Worm (Caenorhabditis elegans) whole organism, L1 larva: ENCODE measurements around the gene T02G5.15.

Experiments used
- C04F5.9 ChIP-seq: sonication (generic microtip); optimal IDR thresholded peaks from 2 replicates; lab custom pipeline; 2016; ENCODE audit warnings: missing genetic modification characterization, missing compliant biosample characterization
- alr-1 ChIP-seq: fragments of 200-800 bp; sonication (Bioruptor generic); optimal IDR thresholded peaks from 2 replicates; lab custom pipeline; 2018; ENCODE audit warnings: borderline replicate concordance, mild to moderate bottlenecking, missing genetic modification characterization, missing compliant biosample characterization
- ama-1 ChIP-seq: fragments of 150-350 bp; optimal IDR thresholded peaks from 2 replicates; lab custom pipeline; 2014
- blmp-1 ChIP-seq: fragments of 150-350 bp; optimal IDR thresholded peaks from 2 replicates; lab custom pipeline; 2014; ENCODE audit warnings: missing biosample characterization, missing genetic modification characterization
- ceh-63 ChIP-seq: fragments of 200-800 bp; sonication (Bioruptor generic); optimal IDR thresholded peaks from 2 replicates; lab custom pipeline; 2018; ENCODE audit warnings: mild to moderate bottlenecking, missing genetic modification characterization, missing compliant biosample characterization
- ceh-8 ChIP-seq: fragments of 200-800 bp; sonication (Bioruptor generic); optimal IDR thresholded peaks from 2 replicates; lab custom pipeline; 2018; ENCODE audit warnings: mild to moderate bottlenecking, missing genetic modification characterization, moderate library complexity, missing compliant biosample characterization
- ceh-88 ChIP-seq: fragments of 200-800 bp; sonication (Bioruptor generic); IDR thresholded peaks from 2 replicates; pipeline ENCODE4 v1.3.6; 2022; ENCODE audit warnings: missing genetic modification characterization, missing compliant biosample characterization
- ceh-90 ChIP-seq: sonication (generic microtip); optimal IDR thresholded peaks from 2 replicates; lab custom pipeline; 2016; ENCODE audit warnings: missing genetic modification characterization, missing compliant biosample characterization
- ces-1 ChIP-seq: fragments of 150-350 bp; optimal IDR thresholded peaks from 2 replicates; lab custom pipeline; 2014; ENCODE audit warnings: missing biosample characterization, missing genetic modification reagents, missing genetic modification characterization
- dpl-1 ChIP-seq, 3 experiments: fragments of 150-350 bp in 2 of 3; sonication (generic microtip) in 1 of 3; optimal IDR thresholded peaks; 2 replicates each; lab custom pipeline; 2014 to 2017; ENCODE audit warnings: missing biosample characterization in 3 of 3, missing genetic modification characterization in 3 of 3, missing genetic modification reagents in 3 of 3
- dsc-1 ChIP-seq: sonication (generic microtip); optimal IDR thresholded peaks from 2 replicates; lab custom pipeline; 2016; ENCODE audit warnings: mild to moderate bottlenecking, missing genetic modification characterization, missing compliant biosample characterization
- efl-1 ChIP-seq, 4 experiments: fragments of 150-350 bp; optimal IDR thresholded peaks in 3 of 4; peaks in 1 of 4; 1 replicate in 1 of 4; 2 replicates in 3 of 4; lab custom pipeline; 2014; ENCODE audit warnings: missing biosample characterization in 2 of 4, missing genetic modification characterization in 2 of 4, missing genetic modification reagents in 2 of 4
- efl-3 ChIP-seq: fragments of 200-800 bp; sonication (Bioruptor generic); optimal IDR thresholded peaks from 2 replicates; lab custom pipeline; 2018; ENCODE audit warnings: mild to moderate bottlenecking, missing genetic modification characterization, missing compliant biosample characterization
- egl-27 ChIP-seq, 2 experiments: fragments of 150-350 bp in 1 of 2; sonication (generic microtip); optimal IDR thresholded peaks; 3 replicates each; lab custom pipeline; 2017 to 2018; ENCODE audit warnings: missing biosample characterization in 2 of 2, missing genetic modification characterization in 2 of 2, missing genetic modification reagents in 2 of 2
- elt-2 ChIP-seq: sonication (generic microtip); optimal IDR thresholded peaks from 2 replicates; lab custom pipeline; 2016; ENCODE audit warnings: missing genetic modification characterization, mild to moderate bottlenecking, inconsistent platforms, missing compliant biosample characterization, missing genetic modification reagents
- ets-5 ChIP-seq: fragments of 200-800 bp; sonication (Bioruptor generic); IDR thresholded peaks from 2 replicates; pipeline ENCODE4 v1.3.6; 2022; ENCODE audit warnings: missing genetic modification characterization, missing compliant biosample characterization
- fkh-4 ChIP-seq: sonication (generic microtip); optimal IDR thresholded peaks from 2 replicates; lab custom pipeline; 2016; ENCODE audit warnings: missing compliant biosample characterization, missing genetic modification characterization, borderline replicate concordance
- fkh-8 ChIP-seq: sonication (generic microtip); optimal IDR thresholded peaks from 2 replicates; lab custom pipeline; 2016; ENCODE audit warnings: mild to moderate bottlenecking, missing genetic modification characterization, missing compliant biosample characterization
- grh-1 ChIP-seq: fragments of 200-800 bp; sonication (Bioruptor generic); IDR thresholded peaks from 2 replicates; pipeline ENCODE4 v1.3.6; 2022; ENCODE audit warnings: missing genetic modification reagents, missing genetic modification characterization, missing compliant biosample characterization
- hlh-17 ChIP-seq: fragments of 200-800 bp; sonication (Bioruptor generic); optimal IDR thresholded peaks from 2 replicates; lab custom pipeline; 2018; ENCODE audit warnings: missing genetic modification characterization, mild to moderate bottlenecking, missing compliant biosample characterization, moderate library complexity, borderline replicate concordance
- irx-1 ChIP-seq: sonication (generic microtip); optimal IDR thresholded peaks from 2 replicates; lab custom pipeline; 2016; ENCODE audit warnings: missing genetic modification characterization, missing compliant biosample characterization
- isw-1 ChIP-seq: fragments of 200-800 bp; sonication (Bioruptor generic); IDR thresholded peaks from 2 replicates; pipeline ENCODE4 v1.3.6; 2022; ENCODE audit warnings: missing genetic modification characterization, missing compliant biosample characterization
- jun-1 ChIP-seq: fragments of 150-350 bp; optimal IDR thresholded peaks from 2 replicates; lab custom pipeline; 2014; ENCODE audit warnings: missing biosample characterization, missing genetic modification reagents, missing genetic modification characterization
- lin-15B ChIP-seq: fragments of 150-350 bp; sonication (generic microtip); optimal IDR thresholded peaks from 3 replicates; lab custom pipeline; 2014; ENCODE audit warnings: missing biosample characterization, missing genetic modification characterization
- lir-3 ChIP-seq: sonication (generic microtip); optimal IDR thresholded peaks from 2 replicates; lab custom pipeline; 2016; ENCODE audit warnings: mild to moderate bottlenecking, missing genetic modification characterization, moderate library complexity, missing compliant biosample characterization; ENCODE audit not compliant: poor library complexity
- lsy-2 ChIP-seq, 2 experiments: fragments of 150-350 bp; optimal IDR thresholded peaks; 2 replicates each; lab custom pipeline; 2014; ENCODE audit warnings: missing biosample characterization in 2 of 2, missing genetic modification characterization in 2 of 2
- mdl-1 ChIP-seq, 2 experiments: fragments of 150-350 bp; optimal IDR thresholded peaks; 2 replicates each; lab custom pipeline; 2014 to 2017; ENCODE audit warnings: missing biosample characterization in 2 of 2, missing genetic modification characterization in 2 of 2, inconsistent platforms in 1 of 2
- mep-1 ChIP-seq: fragments of 150-350 bp; optimal IDR thresholded peaks from 2 replicates; lab custom pipeline; 2014; ENCODE audit warnings: missing biosample characterization, missing genetic modification characterization
- nhr-12 ChIP-seq: sonication (generic microtip); optimal IDR thresholded peaks from 2 replicates; lab custom pipeline; 2017; ENCODE audit warnings: missing biosample characterization, missing genetic modification characterization
- nhr-19 ChIP-seq: fragments of 200-800 bp; sonication (Bioruptor generic); conservative IDR thresholded peaks from 2 replicates; pipeline ENCODE4 v1.3.6; 2022; ENCODE audit warnings: missing genetic modification characterization, missing compliant biosample characterization
- nhr-20 ChIP-seq: sonication (generic microtip); optimal IDR thresholded peaks from 2 replicates; lab custom pipeline; 2016; ENCODE audit warnings: mild to moderate bottlenecking, missing genetic modification characterization, missing compliant biosample characterization
- nhr-28 ChIP-seq: fragments of 150-350 bp; optimal IDR thresholded peaks from 2 replicates; lab custom pipeline; 2014; ENCODE audit warnings: missing biosample characterization, missing genetic modification characterization
- nhr-47 ChIP-seq: sonication (generic microtip); optimal IDR thresholded peaks from 2 replicates; lab custom pipeline; 2016; ENCODE audit warnings: mild to moderate bottlenecking, missing genetic modification characterization, moderate library complexity, missing compliant biosample characterization
- nhr-76 ChIP-seq: sonication (generic microtip); optimal IDR thresholded peaks from 2 replicates; lab custom pipeline; 2017; ENCODE audit warnings: missing biosample characterization, missing genetic modification characterization
- nhr-84 ChIP-seq: sonication (generic microtip); optimal IDR thresholded peaks from 2 replicates; lab custom pipeline; 2017; ENCODE audit warnings: missing biosample characterization, missing genetic modification characterization
- nhr-85 ChIP-seq: sonication (generic microtip); peaks from one replicate; lab custom pipeline; 2016; ENCODE audit warnings: missing genetic modification characterization, inconsistent platforms, missing compliant biosample characterization
- nhr-90 ChIP-seq: sonication (generic microtip); optimal IDR thresholded peaks from 2 replicates; lab custom pipeline; 2016; ENCODE audit warnings: mild to moderate bottlenecking, missing genetic modification characterization, missing compliant biosample characterization; ENCODE audit not compliant: poor library complexity
- pax-3 ChIP-seq: fragments of 200-800 bp; sonication (Bioruptor generic); optimal IDR thresholded peaks from 2 replicates; lab custom pipeline; 2018; ENCODE audit warnings: mild to moderate bottlenecking, missing genetic modification characterization, moderate library complexity, missing compliant biosample characterization
- pqm-1 ChIP-seq: sonication (generic microtip); optimal IDR thresholded peaks from 3 replicates; lab custom pipeline; 2017; ENCODE audit warnings: missing biosample characterization, missing genetic modification characterization
- skn-1 ChIP-seq: fragments of 150-350 bp; optimal IDR thresholded peaks from 2 replicates; lab custom pipeline; 2014; ENCODE audit warnings: missing biosample characterization, missing genetic modification characterization
- snpc-4 ChIP-seq: fragments of 150-350 bp; optimal IDR thresholded peaks from 2 replicates; lab custom pipeline; 2014; ENCODE audit warnings: missing biosample characterization, missing genetic modification characterization
- snu-23 ChIP-seq: sonication (generic microtip); optimal IDR thresholded peaks from 2 replicates; lab custom pipeline; 2016; ENCODE audit warnings: missing genetic modification characterization, missing compliant biosample characterization
- sox-4 ChIP-seq: sonication (generic microtip); optimal IDR thresholded peaks from 2 replicates; lab custom pipeline; 2016; ENCODE audit warnings: missing genetic modification characterization, missing compliant biosample characterization
- sup-37 ChIP-seq: fragments of 200-800 bp; sonication (Bioruptor generic); optimal IDR thresholded peaks from 2 replicates; lab custom pipeline; 2018; ENCODE audit warnings: mild to moderate bottlenecking, missing genetic modification characterization, missing compliant biosample characterization
- tlp-1 ChIP-seq: fragments of 150-350 bp; optimal IDR thresholded peaks from 2 replicates; lab custom pipeline; 2014; ENCODE audit warnings: missing biosample characterization, missing genetic modification characterization
- unc-86 ChIP-seq: sonication (generic microtip); optimal IDR thresholded peaks from 2 replicates; lab custom pipeline; 2016; ENCODE audit warnings: missing genetic modification characterization, missing compliant biosample characterization
- zag-1 ChIP-seq: fragments of 150-350 bp; optimal IDR thresholded peaks from 2 replicates; lab custom pipeline; 2014; ENCODE audit warnings: missing biosample characterization, missing genetic modification characterization
- zip-4 ChIP-seq: fragments of 200-800 bp; sonication (Bioruptor generic); optimal IDR thresholded peaks from 2 replicates; lab custom pipeline; 2018; ENCODE audit warnings: mild to moderate bottlenecking, missing genetic modification characterization, moderate library complexity, missing compliant biosample characterization
- ztf-11 ChIP-seq, 2 experiments: sonication (generic microtip); optimal IDR thresholded peaks; 2 replicates each; lab custom pipeline; 2016 to 2017; ENCODE audit warnings: missing genetic modification characterization in 2 of 2, missing biosample characterization in 1 of 2, missing compliant biosample characterization in 1 of 2
- ztf-4 ChIP-seq: fragments of 150-350 bp; optimal IDR thresholded peaks from 2 replicates; lab custom pipeline; 2014; ENCODE audit warnings: missing biosample characterization, missing genetic modification characterization

Gene T02G5.15

ce11 chrII:7104794-7105613 is 20.9 kb downstream of the T02G5.15 start, which contains the start of the genes farl-11 and rpl-33:
TSS of gene farl-11 (minus strand) at chrII:7105035.
TSS of gene rpl-33 (plus strand) at chrII:7105563.
- no peak for TF ChIP-seq fkh-4
- TF ChIP-seq isw-1 (GFP tag; lab: Robert Waterston, UW) = peak; percentile 80
- TF ChIP-seq sup-37 = no peak
- TF ChIP-seq nhr-47 = peak; percentile 83
- no peak for TF ChIP-seq egl-27 (tag; optimal IDR thresholded peaks at IDR 0.05; lab: Kevin White, UChicago)
- TF ChIP-seq elt-2 (tag; lab: Kevin White, UChicago) = peak; percentile 15
- TF ChIP-seq zip-4 (GFP tag; lab: Kevin White, UChicago) = no peak
- peak; percentile 43 for TF ChIP-seq irx-1 (tag; lab: Kevin White, UChicago)
- no peak for TF ChIP-seq nhr-12 (tag; lab: Kevin White, UChicago)
- TF ChIP-seq tlp-1 (tag; lab: Kevin White, UChicago) = no peak
- TF ChIP-seq nhr-28 (tag; lab: Kevin White, UChicago) = no peak
- TF ChIP-seq pax-3 (tag; lab: Kevin White, UChicago) = peak; percentile 34
- peak; percentile 92 for TF ChIP-seq snu-23 (GFP tag; lab: Kevin White, UChicago)
- TF ChIP-seq ces-1 = no peak
- TF ChIP-seq lsy-2 (tag; optimal IDR thresholded peaks at IDR 0.05; lab: Kevin White, UChicago) = peak; percentile 98 to 100
- TF ChIP-seq snpc-4 (tag; lab: Kevin White, UChicago) = peak; percentile 73
- peak; percentile 62 for TF ChIP-seq ama-1 (lab: Kevin White, UChicago)
- TF ChIP-seq lin-15B (tag; lab: Kevin White, UChicago) = peak; percentile 98
- peak; percentile 86 for TF ChIP-seq nhr-20 (tag; lab: Kevin White, UChicago)
- TF ChIP-seq ceh-8 (GFP tag; lab: Kevin White, UChicago) = no peak
- peak; percentile 85 for TF ChIP-seq fkh-8 (tag; lab: Kevin White, UChicago)
- TF ChIP-seq hlh-17 = no peak
- no peak for TF ChIP-seq zag-1
- TF ChIP-seq nhr-85 (tag; lab: Kevin White, UChicago) = peak; percentile 90
- no peak for TF ChIP-seq ceh-63 (GFP tag; lab: Kevin White, UChicago)
- TF ChIP-seq ztf-4 (tag; lab: Kevin White, UChicago) = no peak
- peak; percentile 96 for TF ChIP-seq mep-1 (tag; lab: Kevin White, UChicago)
- TF ChIP-seq skn-1 = peak; percentile 93
- peak; percentile 84 for TF ChIP-seq blmp-1 (tag; lab: Kevin White, UChicago)
- TF ChIP-seq lir-3 = peak; percentile 58
- peak; percentile 68 for TF ChIP-seq unc-86 (tag; lab: Kevin White, UChicago)
- peak; percentile 60 for TF ChIP-seq jun-1
- peak; percentile 75 to 83 (median 81) for TF ChIP-seq dpl-1 (GFP tag; optimal IDR thresholded peaks at IDR 0.05; lab: Kevin White, UChicago)
- TF ChIP-seq alr-1 = no peak
- no peak for TF ChIP-seq efl-3 (GFP tag; lab: Kevin White, UChicago)
- TF ChIP-seq efl-1 (optimal IDR thresholded peaks at IDR 0.05; lab: Kevin White, UChicago) = peak; percentile 84 to 86
- TF ChIP-seq efl-1 (GFP tag; optimal IDR thresholded peaks at IDR 0.05 in 1 of 2; lab: Kevin White, UChicago) = peak; percentile 79 to 97
- TF ChIP-seq grh-1 (GFP tag; lab: Robert Waterston, UW) = peak; percentile 53; the same call in 1 of the 2 replicates
- no peak for TF ChIP-seq ets-5
- peak; percentile 26; the same call in 1 of the 2 replicates for TF ChIP-seq ceh-88 (GFP tag; lab: Robert Waterston, UW)
- peak; percentile 45 for TF ChIP-seq sox-4 (tag; lab: Kevin White, UChicago)
- no peak for TF ChIP-seq nhr-84
- no peak for TF ChIP-seq nhr-76 (tag; lab: Kevin White, UChicago)
- TF ChIP-seq ztf-11 (tag; optimal IDR thresholded peaks at IDR 0.05; lab: Kevin White, UChicago) = peak in 1 of 2 experiments; percentile 57
- peak; percentile 68 for TF ChIP-seq nhr-90 (tag; lab: Kevin White, UChicago)
- TF ChIP-seq ceh-90 = no peak
- peak; percentile 77 for TF ChIP-seq nhr-19
- TF ChIP-seq mdl-1 (tag; optimal IDR thresholded peaks at IDR 0.05; lab: Kevin White, UChicago) = peak in 1 of 2 experiments; percentile 65
- peak; percentile 64 for TF ChIP-seq dsc-1 (tag; lab: Kevin White, UChicago)
- TF ChIP-seq C04F5.9 (tag; lab: Kevin White, UChicago) = peak; percentile 58
- TF ChIP-seq pqm-1 = no peak
